Fruit fly (Drosophila melanogaster) whole organism, pupa: ENCODE data around the gene Rexo5.

ENCODE experiments used
- CG12605 ChIP-seq: fragments of 200-800 bp; sonication (Bioruptor generic); IDR thresholded peaks from 2 replicates; pipeline ENCODE4 v1.3.6; 2022; ENCODE audit warnings: missing biosample characterization, missing genetic modification characterization
- CG14655 ChIP-seq: fragments of 200-800 bp; sonication (Bioruptor generic); optimal IDR thresholded peaks from 3 replicates; lab custom pipeline; 2017; ENCODE audit warnings: mild to moderate bottlenecking, missing biosample characterization, missing genetic modification reagents, missing genetic modification characterization
- CG17806 ChIP-seq: fragments of 200-800 bp; sonication (Bioruptor generic); optimal IDR thresholded peaks from 2 replicates; lab custom pipeline; 2018; ENCODE audit warnings: missing biosample characterization, mild to moderate bottlenecking, missing genetic modification characterization, moderate library complexity
- CG32121 ChIP-seq: fragments of 200-800 bp; sonication (Bioruptor generic); IDR thresholded peaks from 2 replicates; pipeline ENCODE4 v1.3.6; 2022; ENCODE audit warnings: missing biosample characterization, missing genetic modification characterization
- CG34367 ChIP-seq: fragments of 200-800 bp; sonication (Bioruptor generic); optimal IDR thresholded peaks from 2 replicates; lab custom pipeline; 2018; ENCODE audit warnings: missing biosample characterization, mild to moderate bottlenecking, missing genetic modification characterization
- CG4496 ChIP-seq: fragments of 200-800 bp; sonication (Bioruptor generic); IDR thresholded peaks from 3 replicates; pipeline ENCODE4 v1.3.6; 2022; ENCODE audit warnings: missing biosample characterization, missing genetic modification characterization
- CG8301 ChIP-seq: fragments of 200-800 bp; sonication (Bioruptor generic); optimal IDR thresholded peaks from 2 replicates; lab custom pipeline; 2018; ENCODE audit warnings: missing biosample characterization, mild to moderate bottlenecking, missing genetic modification characterization
- CG9948 ChIP-seq: fragments of 200-800 bp; sonication (Bioruptor generic); optimal IDR thresholded peaks from 2 replicates; lab custom pipeline; 2018; ENCODE audit warnings: missing biosample characterization, mild to moderate bottlenecking, missing genetic modification characterization, moderate library complexity
- D1 ChIP-seq: fragments of 200-800 bp; sonication (Bioruptor generic); optimal IDR thresholded peaks from 2 replicates; lab custom pipeline; 2018; ENCODE audit warnings: missing biosample characterization, mild to moderate bottlenecking, missing genetic modification characterization, moderate library complexity
- EcR ChIP-seq: fragments of 200-800 bp; sonication (Bioruptor generic); optimal IDR thresholded peaks from 3 replicates; lab custom pipeline; 2019; ENCODE audit warnings: missing biosample characterization, missing genetic modification characterization, mild to moderate bottlenecking, moderate library complexity, missing genetic modification reagents
- Ets98B ChIP-seq: fragments of 200-800 bp; sonication (Bioruptor generic); IDR thresholded peaks from 2 replicates; pipeline ENCODE4 v1.3.6; 2022; ENCODE audit warnings: missing biosample characterization, missing genetic modification characterization
- Pif1B ChIP-seq: fragments of 200-800 bp; sonication (Bioruptor generic); optimal IDR thresholded peaks from 3 replicates; lab custom pipeline; 2016; ENCODE audit warnings: missing biosample characterization, missing genetic modification characterization
- fd96Ca ChIP-seq: fragments of 200-800 bp; sonication (Bioruptor generic); IDR thresholded peaks from 3 replicates; pipeline ENCODE4 v1.3.6; 2022; ENCODE audit warnings: missing biosample characterization, missing genetic modification characterization
- gl ChIP-seq: fragments of 200-800 bp; sonication (Bioruptor generic); optimal IDR thresholded peaks from 2 replicates; lab custom pipeline; 2018; ENCODE audit warnings: missing biosample characterization, mild to moderate bottlenecking, missing genetic modification characterization

DNA sequence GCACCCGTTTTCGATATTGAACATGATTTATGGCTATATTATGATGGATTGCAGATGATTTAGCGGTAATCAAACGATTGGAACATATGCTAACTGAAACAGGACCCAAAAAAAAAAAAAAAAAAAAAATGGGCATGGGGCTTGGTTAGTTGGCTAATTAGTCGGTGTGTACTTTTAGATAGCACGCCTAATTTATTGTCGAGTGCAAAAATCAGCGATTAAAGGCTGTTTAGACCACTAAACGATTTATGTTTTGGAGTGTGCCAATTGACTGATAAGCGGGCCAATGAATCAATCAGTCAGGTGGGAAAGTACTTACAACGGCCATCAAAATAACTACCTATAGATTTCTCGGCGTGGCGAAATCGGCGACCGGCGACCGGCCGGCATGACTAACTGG lies 11.7 kb downstream of the Rexo5 start:
- no peak for TF ChIP-seq CG17806
- no peak for TF ChIP-seq CG8301 (tag; lab: Kevin White, UChicago)
- TF ChIP-seq EcR (GFP tag; lab: Kevin White, UChicago), result no peak
- no peak for TF ChIP-seq Ets98B (GFP tag; lab: Robert Waterston, UW)
- TF ChIP-seq CG32121 (GFP tag; lab: Robert Waterston, UW), result no peak
- TF ChIP-seq CG12605 (GFP tag; lab: Robert Waterston, UW), result no peak
- TF ChIP-seq CG9948 (tag; lab: Kevin White, UChicago), result no peak
- TF ChIP-seq CG14655, result no peak
- no peak for TF ChIP-seq CG4496 (GFP tag; lab: Robert Waterston, UW)
- TF ChIP-seq fd96Ca (GFP tag; lab: Robert Waterston, UW), result no peak
- TF ChIP-seq Pif1B (GFP tag; lab: Kevin White, UChicago), result no peak
- no peak for TF ChIP-seq D1 (tag; lab: Kevin White, UChicago)
- TF ChIP-seq CG34367 (tag; lab: Kevin White, UChicago), result no peak
- no peak for TF ChIP-seq gl (tag; lab: Kevin White, UChicago)
